Worm (Caenorhabditis elegans) whole organism, L3 larva: ENCODE measurements around the gene tmed-10.

Source experiments
- ZK546.5 ChIP-seq: sonication (generic microtip); optimal IDR thresholded peaks from 2 replicates; lab custom pipeline; 2017; ENCODE audit warnings: missing biosample characterization, missing genetic modification characterization
- aly-2 ChIP-seq: fragments of 150-350 bp; optimal IDR thresholded peaks from 2 replicates; lab custom pipeline; 2014; ENCODE audit warnings: missing biosample characterization, missing genetic modification characterization
- ama-1 ChIP-seq: fragments of 150-350 bp; optimal IDR thresholded peaks from 2 replicates; lab custom pipeline; 2018
- ceh-16 ChIP-seq: sonication (generic microtip); optimal IDR thresholded peaks from 2 replicates; lab custom pipeline; 2017; ENCODE audit warnings: missing biosample characterization, missing genetic modification characterization
- ceh-82 ChIP-seq: fragments of 150-350 bp; optimal IDR thresholded peaks from 2 replicates; lab custom pipeline; 2014; ENCODE audit warnings: missing biosample characterization, missing genetic modification characterization
- daf-12 ChIP-seq: fragments of 150-350 bp; optimal IDR thresholded peaks from 2 replicates; lab custom pipeline; 2014; ENCODE audit warnings: missing biosample characterization, missing genetic modification reagents, missing genetic modification characterization
- egl-5 ChIP-seq: fragments of 150-350 bp; optimal IDR thresholded peaks from 2 replicates; lab custom pipeline; 2017; ENCODE audit warnings: missing biosample characterization, missing genetic modification reagents, missing genetic modification characterization, inconsistent platforms
- elt-1 ChIP-seq: fragments of 150-350 bp; optimal IDR thresholded peaks from 2 replicates; lab custom pipeline; 2014; ENCODE audit warnings: missing biosample characterization, missing genetic modification characterization
- elt-3 ChIP-seq, 3 experiments: fragments of 150-350 bp in 1 of 3; sonication (generic microtip) in 2 of 3; optimal IDR thresholded peaks; 2 replicates in 2 of 3; 4 replicates in 1 of 3; lab custom pipeline; 2014 to 2017; ENCODE audit warnings: missing biosample characterization in 3 of 3, missing genetic modification characterization in 3 of 3
- fkh-10 ChIP-seq: sonication (generic microtip); optimal IDR thresholded peaks from 2 replicates; lab custom pipeline; 2017; ENCODE audit warnings: missing biosample characterization, missing genetic modification reagents, missing genetic modification characterization
- fos-1 ChIP-seq: fragments of 150-350 bp; optimal IDR thresholded peaks from 2 replicates; lab custom pipeline; 2014; ENCODE audit warnings: missing biosample characterization, missing genetic modification characterization
- jun-1 ChIP-seq: fragments of 150-350 bp; optimal IDR thresholded peaks from 2 replicates; lab custom pipeline; 2014; ENCODE audit warnings: missing biosample characterization, missing genetic modification reagents, missing genetic modification characterization
- lin-15B ChIP-seq: fragments of 150-350 bp; optimal IDR thresholded peaks from 2 replicates; lab custom pipeline; 2014; ENCODE audit warnings: missing biosample characterization, missing genetic modification characterization
- lin-39 ChIP-seq: fragments of 150-350 bp; optimal IDR thresholded peaks from 2 replicates; lab custom pipeline; 2018; ENCODE audit warnings: missing biosample characterization, missing genetic modification reagents, missing genetic modification characterization
- lsy-12 ChIP-seq: sonication (generic microtip); optimal IDR thresholded peaks from 2 replicates; lab custom pipeline; 2016; ENCODE audit warnings: mild to moderate bottlenecking, missing genetic modification characterization, missing compliant biosample characterization
- nfya-1 ChIP-seq: sonication (generic microtip); optimal IDR thresholded peaks from 2 replicates; lab custom pipeline; 2017; ENCODE audit warnings: missing genetic modification characterization, mild to moderate bottlenecking, missing compliant biosample characterization, antibody characterized with exemption, moderate library complexity; ENCODE audit not compliant: insufficient read depth
- nhr-23 ChIP-seq: fragments of 150-350 bp; optimal IDR thresholded peaks from 2 replicates; lab custom pipeline; 2014; ENCODE audit warnings: missing biosample characterization, missing genetic modification reagents, missing genetic modification characterization
- nhr-237 ChIP-seq: fragments of 150-350 bp; optimal IDR thresholded peaks from 2 replicates; lab custom pipeline; 2014; ENCODE audit warnings: missing biosample characterization, missing genetic modification characterization
- nhr-25 ChIP-seq: sonication (generic microtip); optimal IDR thresholded peaks from 2 replicates; lab custom pipeline; 2017; ENCODE audit warnings: missing biosample characterization, missing genetic modification characterization
- nhr-28 ChIP-seq: fragments of 150-350 bp; optimal IDR thresholded peaks from 2 replicates; lab custom pipeline; 2014; ENCODE audit warnings: missing biosample characterization, missing genetic modification characterization
- nhr-43 ChIP-seq: sonication (generic microtip); optimal IDR thresholded peaks from 2 replicates; lab custom pipeline; 2016; ENCODE audit warnings: mild to moderate bottlenecking, missing genetic modification characterization, missing compliant biosample characterization; ENCODE audit not compliant: poor library complexity, severe bottlenecking
- nhr-67 ChIP-seq: fragments of 150-350 bp; optimal IDR thresholded peaks from 2 replicates; lab custom pipeline; 2014; ENCODE audit warnings: missing biosample characterization, missing genetic modification characterization
- nhr-76 ChIP-seq: fragments of 150-350 bp; sonication (generic microtip); optimal IDR thresholded peaks from 5 replicates; lab custom pipeline; 2014; ENCODE audit warnings: missing biosample characterization, missing genetic modification characterization
- nhr-77 ChIP-seq: fragments of 150-350 bp; optimal IDR thresholded peaks from 2 replicates; lab custom pipeline; 2014; ENCODE audit warnings: missing biosample characterization, missing genetic modification characterization
- pha-4 ChIP-seq: fragments of 150-350 bp; optimal IDR thresholded peaks from 2 replicates; lab custom pipeline; 2014; ENCODE audit warnings: missing biosample characterization, missing genetic modification reagents, missing genetic modification characterization
- pqm-1 ChIP-seq: fragments of 150-350 bp; optimal IDR thresholded peaks from 2 replicates; lab custom pipeline; 2017; ENCODE audit warnings: missing biosample characterization, missing genetic modification characterization, inconsistent platforms
- sea-2 ChIP-seq: fragments of 150-350 bp; sonication (generic microtip); optimal IDR thresholded peaks from 4 replicates; lab custom pipeline; 2014; ENCODE audit warnings: missing biosample characterization, missing genetic modification reagents, missing genetic modification characterization
- skn-1 ChIP-seq: fragments of 150-350 bp; optimal IDR thresholded peaks from 2 replicates; lab custom pipeline; 2014; ENCODE audit warnings: missing biosample characterization, missing genetic modification characterization
- snpc-4 ChIP-seq: fragments of 150-350 bp; optimal IDR thresholded peaks from 2 replicates; lab custom pipeline; 2014; ENCODE audit warnings: missing biosample characterization, missing genetic modification characterization
- tbx-2 ChIP-seq: sonication (generic microtip); optimal IDR thresholded peaks from 2 replicates; lab custom pipeline; 2016; ENCODE audit warnings: mild to moderate bottlenecking, missing genetic modification characterization, missing compliant biosample characterization
- unc-39 ChIP-seq: sonication (generic microtip); optimal IDR thresholded peaks from 4 replicates; lab custom pipeline; 2017; ENCODE audit warnings: missing biosample characterization, missing genetic modification characterization
- unc-62 ChIP-seq: fragments of 150-350 bp; sonication (generic microtip); optimal IDR thresholded peaks from 4 replicates; lab custom pipeline; 2014; ENCODE audit warnings: missing biosample characterization, missing genetic modification reagents, missing genetic modification characterization
- zag-1 ChIP-seq: fragments of 150-350 bp; optimal IDR thresholded peaks from 2 replicates; lab custom pipeline; 2014; ENCODE audit warnings: missing biosample characterization, missing genetic modification characterization
- ztf-11 ChIP-seq: fragments of 150-350 bp; optimal IDR thresholded peaks from 2 replicates; lab custom pipeline; 2014; ENCODE audit warnings: missing biosample characterization, missing genetic modification characterization
- ztf-4 ChIP-seq: fragments of 150-350 bp; optimal IDR thresholded peaks from 2 replicates; lab custom pipeline; 2014; ENCODE audit warnings: missing biosample characterization, missing genetic modification characterization

The tmed-10 gene

ce11 chrV:11373918-11374317, 47.2 kb upstream of the tmed-10 start:
- no peak for TF ChIP-seq nfya-1 (tag; lab: Kevin White, UChicago)
- TF ChIP-seq ztf-4 (tag; lab: Kevin White, UChicago): no peak
- no peak for TF ChIP-seq unc-39 (tag; lab: Kevin White, UChicago)
- no peak for TF ChIP-seq egl-5 (tag; lab: Kevin White, UChicago)
- no peak for TF ChIP-seq pha-4 (tag; lab: Kevin White, UChicago)
- no peak for TF ChIP-seq nhr-23 (tag; lab: Kevin White, UChicago)
- no peak for TF ChIP-seq fkh-10
- TF ChIP-seq ztf-11 (tag; lab: Kevin White, UChicago): no peak
- no peak for TF ChIP-seq aly-2 (tag; lab: Kevin White, UChicago)
- no peak for TF ChIP-seq sea-2 (GFP tag; lab: Kevin White, UChicago)
- TF ChIP-seq fos-1 (tag; lab: Kevin White, UChicago): no peak
- TF ChIP-seq zag-1 (tag; lab: Kevin White, UChicago): no peak
- no peak for TF ChIP-seq daf-12 (tag; lab: Kevin White, UChicago)
- TF ChIP-seq nhr-76 (tag; lab: Kevin White, UChicago): no peak
- no peak for TF ChIP-seq nhr-67
- TF ChIP-seq nhr-43 (tag; lab: Kevin White, UChicago): no peak
- TF ChIP-seq tbx-2 (tag; lab: Kevin White, UChicago): no peak
- TF ChIP-seq nhr-77 (tag; lab: Kevin White, UChicago): no peak

DNA sequence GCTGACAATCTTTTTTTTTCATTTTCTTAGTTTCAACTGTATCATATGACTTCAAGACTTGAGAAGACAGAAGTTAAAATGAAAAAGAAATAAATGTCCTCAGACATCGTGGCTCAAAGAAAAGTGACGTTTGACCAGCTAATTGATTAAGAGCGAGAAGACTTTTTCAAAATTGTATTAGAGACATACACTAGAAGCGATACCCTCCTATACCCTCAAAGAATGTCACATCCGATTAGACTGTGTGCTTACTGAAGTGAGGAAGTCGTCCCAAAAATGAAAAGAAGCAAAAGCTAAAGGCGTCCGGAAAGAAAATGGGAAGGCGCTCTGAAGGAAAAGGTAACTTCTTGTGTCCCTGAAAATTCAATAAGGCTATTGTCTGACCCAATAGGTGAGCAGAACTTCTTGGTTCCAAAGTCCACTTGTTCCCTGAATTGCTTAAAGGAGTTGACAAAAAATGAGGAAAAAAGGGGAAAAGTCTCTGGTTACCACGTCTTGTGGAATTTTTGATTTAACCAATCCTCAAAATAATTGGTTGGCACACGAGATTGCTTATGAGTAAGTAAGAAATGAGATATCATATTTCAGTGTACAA, 45.6 kb upstream of the tmed-10 start:
- TF ChIP-seq nhr-25 (tag; lab: Kevin White, UChicago) (no peak), aly-2 (tag; lab: Kevin White, UChicago) (no peak), egl-5 (tag; lab: Kevin White, UChicago) (no peak), lin-39 (tag; lab: Kevin White, UChicago) (no peak), ztf-11 (tag; lab: Kevin White, UChicago) (no peak), lin-15B (tag; lab: Kevin White, UChicago) (no peak), ZK546.5 (no peak), ztf-4 (tag; lab: Kevin White, UChicago) (no peak), nhr-28 (tag; lab: Kevin White, UChicago) (no peak)

ce11 chrV:11366129-11366528, 39.4 kb upstream of the tmed-10 start, which contains the start of gene dop-5:
Gene dop-5 (minus strand): TSS chrV:11366229.
- TF ChIP-seq skn-1 (tag; lab: Kevin White, UChicago) (no peak), nhr-237 (tag; lab: Kevin White, UChicago) (no peak), ceh-16 (tag; lab: Kevin White, UChicago) (no peak), nhr-77 (tag; lab: Kevin White, UChicago) (no peak), jun-1 (tag; lab: Kevin White, UChicago) (no peak), ztf-4 (tag; lab: Kevin White, UChicago) (no peak), ZK546.5 (no peak), elt-1 (tag; lab: Kevin White, UChicago) (no peak), nhr-25 (tag; lab: Kevin White, UChicago) (no peak), fos-1 (tag; lab: Kevin White, UChicago) (no peak), nhr-67 (no peak), ama-1 (lab: Kevin White, UChicago) (no peak), ceh-82 (tag; lab: Kevin White, UChicago) (no peak), elt-3 (tag; optimal IDR thresholded peaks at IDR 0.05; lab: Kevin White, UChicago) (no peak)

DNA sequence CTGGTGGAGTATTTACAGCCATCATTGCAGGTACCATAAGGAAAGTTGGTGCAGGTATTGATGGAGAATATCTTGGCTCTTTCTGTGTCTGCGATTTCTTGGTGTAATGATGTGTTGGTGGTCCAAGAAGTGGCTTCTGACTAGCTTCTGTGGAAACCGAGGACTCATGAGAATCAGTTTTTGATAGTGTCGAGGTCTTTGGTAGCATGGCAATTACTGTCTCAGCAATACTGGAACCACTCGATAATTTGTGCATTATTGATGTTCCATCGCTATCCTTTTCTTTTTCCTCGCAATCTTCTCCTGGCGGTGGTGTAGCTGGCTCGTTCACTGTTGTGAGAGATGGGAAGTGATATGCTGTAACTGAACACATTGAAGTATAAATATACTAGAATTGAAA, 36.8 kb upstream of the tmed-10 start:
- no peak for TF ChIP-seq lsy-12 (tag; lab: Kevin White, UChicago)
- TF ChIP-seq nhr-43 (tag; lab: Kevin White, UChicago): no peak
- no peak for TF ChIP-seq ztf-11 (tag; lab: Kevin White, UChicago)
- TF ChIP-seq skn-1 (tag; lab: Kevin White, UChicago): no peak
- TF ChIP-seq nhr-28 (tag; lab: Kevin White, UChicago): no peak
- TF ChIP-seq pha-4 (tag; lab: Kevin White, UChicago): no peak
- TF ChIP-seq pqm-1: no peak
- no peak for TF ChIP-seq unc-62 (GFP tag; lab: Kevin White, UChicago)
- no peak for TF ChIP-seq egl-5 (tag; lab: Kevin White, UChicago)
- TF ChIP-seq elt-3 (tag; optimal IDR thresholded peaks at IDR 0.05; lab: Kevin White, UChicago): no peak
- TF ChIP-seq snpc-4 (tag; lab: Kevin White, UChicago): no peak
- no peak for TF ChIP-seq nhr-237 (tag; lab: Kevin White, UChicago)
